Fruit fly (Drosophila melanogaster): ENCODE measurements around the gene CG33333.

CG33333 gene

DNA sequence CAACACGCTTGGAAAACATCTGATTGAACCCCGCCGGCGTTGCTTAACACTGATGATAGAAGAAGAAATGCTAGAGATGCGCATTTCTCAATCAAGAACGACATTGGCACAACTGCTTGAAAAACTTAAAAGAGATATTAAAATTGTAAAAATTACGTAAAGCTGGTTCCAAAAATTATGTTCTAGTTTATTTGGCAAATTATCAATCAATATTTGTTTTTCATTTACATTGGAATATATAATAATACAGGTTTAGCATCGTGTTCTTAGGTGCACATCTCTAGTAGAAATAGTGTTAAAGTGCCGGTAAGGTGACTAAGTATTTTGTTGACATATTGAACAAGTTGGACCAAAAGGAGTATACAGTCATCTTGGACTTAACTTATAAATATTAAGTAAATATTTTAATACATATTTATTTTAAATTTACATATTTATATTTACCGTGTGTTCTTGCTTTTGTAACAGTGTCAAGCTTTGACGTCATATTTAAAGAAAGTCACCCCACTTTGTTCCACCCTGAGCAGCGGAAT lies 25.9 kb upstream of the CG33333 start, which contains the start of the genes Brf and sds22 (continued):
- peak; percentile 83 to 93 for TF ChIP-seq crp (GFP tag; optimal IDR thresholded peaks at IDR 0.05)
- peak; percentile 91 for TF ChIP-seq CG30431 (GFP tag; optimal IDR thresholded peaks at IDR 0.05)
- TF ChIP-seq CG34224 (GFP tag; IDR thresholded peaks at IDR 0.05; ENCODE audit: partially characterized antibody) = peak; percentile 53; the same call in 1 of the 3 replicates
- TF ChIP-seq CHES-1-like (GFP tag; optimal IDR thresholded peaks at IDR 0.05) = peak; percentile 93
- TF ChIP-seq CG12744 (GFP tag; optimal IDR thresholded peaks at IDR 0.05) = peak; percentile 93
- TF ChIP-seq CG1233 (GFP tag; optimal IDR thresholded peaks at IDR 0.05) = peak; percentile 95
- TF ChIP-seq pzg (GFP tag; optimal IDR thresholded peaks at IDR 0.05) = peak; percentile 66
- TF ChIP-seq inv (GFP tag; IDR thresholded peaks at IDR 0.05; ENCODE audit: partially characterized antibody) = peak; percentile 68; the same call in 1 of the 2 replicates
- peak; percentile 74 for TF ChIP-seq CG5180 (GFP tag; optimal IDR thresholded peaks at IDR 0.05)
- TF ChIP-seq bsh (GFP tag; optimal IDR thresholded peaks at IDR 0.05) = peak; percentile 80 to 94
- TF ChIP-seq CG18476 (GFP tag; optimal IDR thresholded peaks at IDR 0.05) = peak; percentile 94
- peak; percentile 90 for TF ChIP-seq CG11456 (GFP tag; IDR thresholded peaks at IDR 0.05)
- peak; percentile 84 for TF ChIP-seq CG6175 (GFP tag; IDR thresholded peaks at IDR 0.05)
- TF ChIP-seq Jarid2 (GFP tag; optimal IDR thresholded peaks at IDR 0.05) = peak; percentile 62
- TF ChIP-seq run (tag; optimal IDR thresholded peaks at IDR 0.05) = peak; percentile 47
- TF ChIP-seq CG9932 (GFP tag; IDR thresholded peaks at IDR 0.05) = peak; percentile 98
- TF ChIP-seq CG32532 (GFP tag; IDR thresholded peaks at IDR 0.05) = peak; percentile 95
- peak; percentile 88 for TF ChIP-seq sd (tag; optimal IDR thresholded peaks at IDR 0.05)
- peak; percentile 53; the same call in 1 of the 3 replicates for TF ChIP-seq Opbp (GFP tag; IDR thresholded peaks at IDR 0.05; ENCODE audit: partially characterized antibody)
- peak; percentile 93 for TF ChIP-seq tup (GFP tag; optimal IDR thresholded peaks at IDR 0.05)
- TF ChIP-seq sim (GFP tag; IDR thresholded peaks at IDR 0.05) = peak; percentile 73
- TF ChIP-seq Lhr (GFP tag; optimal IDR thresholded peaks at IDR 0.05) = peak; percentile 84
- TF ChIP-seq CG4820 (GFP tag; optimal IDR thresholded peaks at IDR 0.05) = peak; percentile 96
- TF ChIP-seq CG8388 (GFP tag; optimal IDR thresholded peaks at IDR 0.05) = peak; percentile 93
- TF ChIP-seq CG14710 (tag; optimal IDR thresholded peaks at IDR 0.05) = peak; percentile 97
- peak; percentile 78 for TF ChIP-seq CG6254 (GFP tag; optimal IDR thresholded peaks at IDR 0.05)
- peak; percentile 93 for TF ChIP-seq CG1603 (tag; optimal IDR thresholded peaks at IDR 0.05)
- TF ChIP-seq ase (GFP tag; IDR thresholded peaks at IDR 0.05) = peak; percentile 92
- peak; percentile 84 for TF ChIP-seq CG11085 (GFP tag; IDR thresholded peaks at IDR 0.05)
- TF ChIP-seq mam (GFP tag; optimal IDR thresholded peaks at IDR 0.05) = peak; percentile 97
- TF ChIP-seq chn (GFP tag; optimal IDR thresholded peaks at IDR 0.05) = peak; percentile 97
- peak; percentile 81 for TF ChIP-seq CG6813 (GFP tag; optimal IDR thresholded peaks at IDR 0.05)
- peak; percentile 94 for TF ChIP-seq caup (GFP tag; optimal IDR thresholded peaks at IDR 0.05; ENCODE audit: severe bottlenecking)
- TF ChIP-seq crol (GFP tag; IDR thresholded peaks at IDR 0.05) = no peak; the same call in 1 of the 2 replicates
- TF ChIP-seq mirr (GFP tag; optimal IDR thresholded peaks at IDR 0.05) = peak; percentile 90
- peak; percentile 98 for TF ChIP-seq CG17361 (GFP tag; IDR thresholded peaks at IDR 0.05)
- peak; percentile 46 for TF ChIP-seq CTCF (GFP tag; optimal IDR thresholded peaks at IDR 0.05)
- TF ChIP-seq CG5953 (GFP tag; IDR thresholded peaks at IDR 0.05) = peak; percentile 27; the same call in 1 of the 2 replicates
- TF ChIP-seq CG15514 (GFP tag; optimal IDR thresholded peaks at IDR 0.05) = peak; percentile 87
- peak; percentile 87 for TF ChIP-seq org-1 (GFP tag; optimal IDR thresholded peaks at IDR 0.05)
- peak; percentile 85 for TF ChIP-seq B-H1 (GFP tag; IDR thresholded peaks at IDR 0.05)
- peak; percentile 75 for TF ChIP-seq gsb (GFP tag; IDR thresholded peaks at IDR 0.05)
- TF ChIP-seq zen2 (GFP tag; IDR thresholded peaks at IDR 0.05; ENCODE audit: partially characterized antibody) = no peak; the same call in 2 of the 3 replicates
- TF ChIP-seq NFAT (GFP tag; IDR thresholded peaks at IDR 0.05) = peak; percentile 89
- no peak for TF ChIP-seq Lpt (GFP tag; optimal IDR thresholded peaks at IDR 0.05)
- TF ChIP-seq lbe (GFP tag; optimal IDR thresholded peaks at IDR 0.05) = peak; percentile 93
- peak; percentile 80 for TF ChIP-seq Hand (GFP tag; optimal IDR thresholded peaks at IDR 0.05)
- no peak for TF ChIP-seq CG7745 (tag; optimal IDR thresholded peaks at IDR 0.05)
- TF ChIP-seq ci (GFP tag; IDR thresholded peaks at IDR 0.05) = peak; percentile 88

All from whole organism, embryonic.